Fruit fly (Drosophila melanogaster): Measurements from ENCODE around the gene CG44090.

dm6 chr3R:17447615-17448014, 13.4 kb upstream of the CG44090 start:
- TF ChIP-seq CG8478 (optimal IDR thresholded peaks at IDR 0.05) (no peak), EcR (GFP tag; optimal IDR thresholded peaks at IDR 0.05) (no peak), pan (optimal IDR thresholded peaks at IDR 0.05) (no peak)

Data from whole organism.